Worm (Caenorhabditis elegans): Measurements from ENCODE around the gene F48G7.10.

ce11 chrV:646129-646528 is 11.4 kb upstream of the F48G7.10 start, which contains the start of gene F48G7.12:
- TF ChIP-seq lin-39 (tag; optimal IDR thresholded peaks at IDR 0.05) (no peak), unc-62 (GFP tag; optimal IDR thresholded peaks at IDR 0.05) (no peak), lsy-12 (tag; optimal IDR thresholded peaks at IDR 0.05) (no peak)
